Worm (Caenorhabditis elegans): ENCODE measurements around the gene ifd-2.

ifd-2 gene

DNA sequence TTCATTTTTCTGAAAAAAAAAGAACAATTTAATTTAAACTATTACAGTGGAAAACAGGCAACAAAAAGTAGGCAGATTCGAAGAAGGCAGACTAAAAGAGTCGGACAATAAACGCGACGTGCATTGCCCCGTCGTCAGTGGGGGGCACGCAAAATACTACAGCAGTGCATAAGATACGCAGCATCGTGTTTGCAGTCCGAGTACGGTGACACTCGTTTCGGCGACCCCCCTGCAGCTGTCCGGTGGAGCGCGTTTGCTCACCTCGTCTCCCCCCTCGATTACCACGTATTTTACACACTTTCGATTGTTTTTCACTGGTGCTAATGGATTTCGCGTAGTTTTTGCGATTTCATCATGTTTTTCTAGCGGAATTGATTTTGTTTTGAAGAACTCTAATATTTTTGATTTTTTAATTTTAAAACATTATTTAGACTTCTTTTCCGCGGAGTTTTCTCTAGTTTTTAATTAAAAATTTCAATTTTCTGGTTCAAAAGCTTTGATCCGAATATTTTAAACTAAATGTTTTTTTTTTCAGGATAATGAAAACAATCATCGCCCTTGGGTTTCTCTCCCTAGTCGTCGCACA, 47.6 kb downstream of the ifd-2 start, which contains the start of the genes trap-2 and ile-2 (continued):
- TF ChIP-seq hlh-15 (tag; optimal IDR thresholded peaks at IDR 0.05): peak; percentile 19
- no peak for TF ChIP-seq ceh-6 (GFP tag; optimal IDR thresholded peaks at IDR 0.05)
- TF ChIP-seq eyg-1 (tag; optimal IDR thresholded peaks at IDR 0.05): no peak
- peak; percentile 76 for TF ChIP-seq hlh-30 (tag; optimal IDR thresholded peaks at IDR 0.05; ENCODE audit: insufficient read depth)
- TF ChIP-seq ceh-18 (tag; optimal IDR thresholded peaks at IDR 0.05): peak; percentile 62
- no peak for TF ChIP-seq C38D4.7 (GFP tag; optimal IDR thresholded peaks at IDR 0.05)
